Fruit fly (Drosophila melanogaster) whole organism, embryonic: ENCODE measurements around the gene GluRIIE.

Experiments used
- ATbp ChIP-seq: fragments of 200-800 bp; sonication (Bioruptor generic); optimal IDR thresholded peaks from 2 replicates; lab custom pipeline; 2017; ENCODE audit warnings: missing biosample characterization, mild to moderate bottlenecking, missing genetic modification characterization, missing genetic modification reagents
- CG1832 ChIP-seq: fragments of 200-800 bp; sonication (Bioruptor generic); optimal IDR thresholded peaks from 2 replicates; lab custom pipeline; 2017; ENCODE audit warnings: missing biosample characterization, mild to moderate bottlenecking, missing genetic modification characterization, inconsistent platforms
- CG5953 ChIP-seq: fragments of 200-800 bp; sonication (Bioruptor generic); IDR thresholded peaks from 2 replicates; pipeline ENCODE4 v1.3.6; 2022; ENCODE audit warnings: missing biosample characterization, missing genetic modification characterization
- HLH3B ChIP-seq: fragments of 200-800 bp; sonication (Bioruptor generic); IDR thresholded peaks from 2 replicates; pipeline ENCODE4 v1.3.6; 2022; ENCODE audit warnings: missing biosample characterization, missing genetic modification characterization
- Hmx ChIP-seq: fragments of 200-800 bp; sonication (Bioruptor generic); optimal IDR thresholded peaks from 2 replicates; lab custom pipeline; 2016; ENCODE audit warnings: missing biosample characterization, missing genetic modification characterization
- Lpt ChIP-seq: fragments of >200 bp; optimal IDR thresholded peaks from 2 replicates; lab custom pipeline; 2018; ENCODE audit warnings: missing biosample characterization, missing genetic modification characterization
- Oli ChIP-seq: fragments of 200-800 bp; sonication (Bioruptor generic); optimal IDR thresholded peaks from 2 replicates; lab custom pipeline; 2018; ENCODE audit warnings: missing biosample characterization, mild to moderate bottlenecking, missing genetic modification characterization, moderate library complexity
- bowl ChIP-seq: fragments of 200-800 bp; sonication (Bioruptor generic); IDR thresholded peaks from 2 replicates; pipeline ENCODE4 v1.3.6; 2022; ENCODE audit warnings: missing biosample characterization, missing genetic modification characterization
- ci ChIP-seq: fragments of 200-800 bp; sonication (Bioruptor generic); IDR thresholded peaks from 3 replicates; pipeline ENCODE4 v1.3.6; 2022; ENCODE audit warnings: missing biosample characterization, missing genetic modification characterization
- scrt ChIP-seq: fragments of 200-800 bp; sonication (Bioruptor generic); optimal IDR thresholded peaks from 2 replicates; lab custom pipeline; 2018; ENCODE audit warnings: missing biosample characterization, mild to moderate bottlenecking, missing genetic modification characterization, moderate library complexity
- z ChIP-seq: fragments of 200-800 bp; sonication (Bioruptor generic); IDR thresholded peaks from 3 replicates; pipeline ENCODE4 v1.3.6; 2022; ENCODE audit warnings: missing biosample characterization, missing genetic modification characterization

dm6 chr3R:20635735-20636134 is 12.8 kb downstream of the GluRIIE start:
- TF ChIP-seq HLH3B (GFP tag; lab: Robert Waterston, UW) (no peak), ATbp (GFP tag; lab: Kevin White, UChicago) (no peak), CG1832 (no peak), ci (GFP tag; lab: Robert Waterston, UW) (peak; percentile 58; the same call in 1 of the 3 replicates), z (no peak), CG5953 (GFP tag; lab: Robert Waterston, UW) (no peak), Hmx (GFP tag; lab: Kevin White, UChicago) (no peak), Lpt (GFP tag; lab: Kevin White, UChicago) (no peak), scrt (GFP tag; lab: Kevin White, UChicago) (peak; percentile 100), bowl (GFP tag; lab: Robert Waterston, UW) (no peak), Oli (tag; lab: Kevin White, UChicago) (no peak)
